Worm (Caenorhabditis elegans) whole organism, mixed stage, embryonic: ENCODE measurements around the gene enpp-1.

ENCODE experiments used
- blmp-1 ChIP-seq: fragments of 150-350 bp; optimal IDR thresholded peaks from 2 replicates; lab custom pipeline; 2014; ENCODE audit warnings: missing biosample characterization, missing genetic modification characterization
- cnd-1 ChIP-seq: fragments of 200-800 bp; sonication (Bioruptor generic); optimal IDR thresholded peaks from 2 replicates; lab custom pipeline; 2018; ENCODE audit warnings: mild to moderate bottlenecking, missing genetic modification characterization, missing compliant biosample characterization
- mab-5 ChIP-seq: fragments of 150-350 bp; optimal IDR thresholded peaks from 2 replicates; lab custom pipeline; 2014; ENCODE audit warnings: missing biosample characterization, missing genetic modification characterization
- mep-1 ChIP-seq: fragments of 150-350 bp; optimal IDR thresholded peaks from 2 replicates; lab custom pipeline; 2017; ENCODE audit warnings: missing biosample characterization, missing genetic modification reagents, missing genetic modification characterization, inconsistent platforms
- pha-4 ChIP-seq: fragments of 150-350 bp; optimal IDR thresholded peaks from 2 replicates; lab custom pipeline; 2018; ENCODE audit warnings: missing biosample characterization, missing genetic modification reagents, missing genetic modification characterization
- unc-39 ChIP-seq: fragments of 150-350 bp; optimal IDR thresholded peaks from 2 replicates; lab custom pipeline; 2014; ENCODE audit warnings: missing biosample characterization, missing genetic modification characterization

DNA sequence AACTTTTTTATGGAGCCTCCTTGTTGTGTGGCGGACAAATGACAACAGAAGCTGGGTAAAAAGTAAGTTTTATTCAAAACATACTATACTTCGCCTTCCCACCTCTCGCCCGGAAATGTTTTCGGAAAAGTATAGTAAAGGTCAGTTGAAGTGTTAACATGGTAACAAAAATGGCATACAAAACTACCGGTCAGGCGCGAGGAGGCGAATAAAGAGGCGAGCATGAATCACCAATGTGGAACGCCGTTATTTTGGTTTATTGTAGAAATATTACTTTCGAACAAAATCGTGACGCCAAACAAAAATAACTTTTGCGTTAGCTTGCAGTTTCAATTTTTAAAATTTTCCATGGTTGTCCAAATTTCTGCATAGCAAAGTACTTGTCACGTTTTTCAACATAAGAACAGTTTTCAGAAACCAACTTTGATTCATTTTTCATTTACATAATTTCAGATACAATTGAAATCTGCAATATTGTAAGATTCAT is 13.6 kb upstream of the enpp-1 start, which contains the start of gene C13C4.8:
- TF ChIP-seq mab-5 (no peak), blmp-1 (tag; lab: Kevin White, UChicago) (no peak), mep-1 (tag; lab: Kevin White, UChicago) (no peak), pha-4 (no peak), cnd-1 (tag; lab: Kevin White, UChicago) (no peak), unc-39 (no peak)
